Worm (Caenorhabditis elegans) whole organism, midembryonic: Measurements from ENCODE around the gene ttr-3.

ENCODE experiments used
- T22C8.4 ChIP-seq: fragments of 200-800 bp; sonication (Bioruptor generic); IDR thresholded peaks from 2 replicates; pipeline ENCODE4 v1.3.6; 2022; ENCODE audit warnings: missing genetic modification characterization, missing compliant biosample characterization
- cog-1 ChIP-seq: sonication (generic microtip); optimal IDR thresholded peaks from 2 replicates; lab custom pipeline; 2016; ENCODE audit warnings: missing genetic modification characterization, missing compliant biosample characterization
- flt-1 ChIP-seq: fragments of 200-800 bp; sonication (Bioruptor generic); IDR thresholded peaks from 2 replicates; pipeline ENCODE4 v1.3.6; 2022; ENCODE audit warnings: missing genetic modification characterization, missing compliant biosample characterization
- klf-2 ChIP-seq: fragments of 200-800 bp; sonication (Bioruptor generic); conservative IDR thresholded peaks from 2 replicates; pipeline ENCODE4 v1.3.6; 2022; ENCODE audit warnings: missing genetic modification reagents, missing genetic modification characterization, missing compliant biosample characterization
- med-1 ChIP-seq: sonication (generic microtip); optimal IDR thresholded peaks from 2 replicates; lab custom pipeline; 2017; ENCODE audit warnings: missing genetic modification characterization, mild to moderate bottlenecking, missing compliant biosample characterization, antibody characterized with exemption, missing genetic modification reagents; ENCODE audit not compliant: insufficient read depth
- ref-1 ChIP-seq: fragments of 200-800 bp; sonication (Bioruptor generic); conservative IDR thresholded peaks from 2 replicates; pipeline ENCODE4 v1.3.6; 2022; ENCODE audit warnings: missing genetic modification reagents, missing genetic modification characterization, missing compliant biosample characterization
- tab-1 ChIP-seq: fragments of 200-800 bp; sonication (Bioruptor generic); IDR thresholded peaks from 2 replicates; pipeline ENCODE4 v1.3.6; 2022; ENCODE audit warnings: missing genetic modification characterization, missing compliant biosample characterization
- ztf-23 ChIP-seq: fragments of 200-800 bp; sonication (Bioruptor generic); IDR thresholded peaks from 2 replicates; pipeline ENCODE4 v1.3.6; 2022; ENCODE audit warnings: missing genetic modification reagents, missing genetic modification characterization, missing compliant biosample characterization
- ztf-29 ChIP-seq: fragments of 200-800 bp; sonication (Bioruptor generic); IDR thresholded peaks from 2 replicates; pipeline ENCODE4 v1.3.6; 2022; ENCODE audit warnings: missing genetic modification reagents, missing genetic modification characterization, missing compliant biosample characterization

The ttr-3 gene

ce11 chrIII:9926650-9927049 is at the start of gene ttr-3:
Gene ttr-3 (minus strand): TSS chrIII:9926750.
- TF ChIP-seq flt-1 (GFP tag; lab: Robert Waterston, UW) (no peak), T22C8.4 (GFP tag; lab: Robert Waterston, UW) (no peak), med-1 (GFP tag; lab: Kevin White, UChicago) (no peak), ref-1 (GFP tag; lab: Robert Waterston, UW) (no peak), tab-1 (no peak), klf-2 (GFP tag; lab: Robert Waterston, UW) (no peak), ztf-29 (no peak), cog-1 (tag; lab: Kevin White, UChicago) (no peak), ztf-23 (no peak)

ce11 chrIII:9973765-9974164 is 47.2 kb upstream of the ttr-3 start, which contains the start of gene R10E12.2:
Gene R10E12.2 (minus strand): TSS chrIII:9973865.
- TF ChIP-seq T22C8.4 (GFP tag; lab: Robert Waterston, UW) (no peak), med-1 (GFP tag; lab: Kevin White, UChicago) (no peak), klf-2 (GFP tag; lab: Robert Waterston, UW) (no peak), tab-1 (no peak), ref-1 (GFP tag; lab: Robert Waterston, UW) (no peak), ztf-29 (no peak), cog-1 (tag; lab: Kevin White, UChicago) (no peak), flt-1 (GFP tag; lab: Robert Waterston, UW) (no peak), ztf-23 (no peak)

ce11 chrIII:9972192-9972811 is 45.8 kb upstream of the ttr-3 start:
- TF ChIP-seq klf-2 (GFP tag; lab: Robert Waterston, UW) (no peak), flt-1 (GFP tag; lab: Robert Waterston, UW) (no peak), med-1 (GFP tag; lab: Kevin White, UChicago) (no peak), tab-1 (no peak), ref-1 (GFP tag; lab: Robert Waterston, UW) (no peak), cog-1 (tag; lab: Kevin White, UChicago) (no peak), ztf-29 (no peak), ztf-23 (no peak), T22C8.4 (GFP tag; lab: Robert Waterston, UW) (no peak)

- TF ChIP-seq cog-1 (tag; lab: Kevin White, UChicago) (no peak), ztf-23 (no peak)
Measured at ce11 chrIII:9969371-9969770, 42.8 kb upstream of the ttr-3 start.

ce11 chrIII:9965444-9965843 is 38.9 kb upstream of the ttr-3 start:
- 0 out of 2 replicates have a peak, but pooled peaks have one; percentile 36 for TF ChIP-seq ref-1 (GFP tag; lab: Robert Waterston, UW)
- no peak for TF ChIP-seq ztf-23

- TF ChIP-seq ztf-23 (no peak), tab-1 (no peak), klf-2 (GFP tag; lab: Robert Waterston, UW) (no peak), ref-1 (GFP tag; lab: Robert Waterston, UW) (no peak), med-1 (GFP tag; lab: Kevin White, UChicago) (no peak), flt-1 (GFP tag; lab: Robert Waterston, UW) (no peak), ztf-29 (no peak), T22C8.4 (GFP tag; lab: Robert Waterston, UW) (no peak), cog-1 (tag; lab: Kevin White, UChicago) (no peak)
Measured at ce11 chrIII:9964416-9964815, 37.9 kb upstream of the ttr-3 start.

- no peak for TF ChIP-seq T22C8.4 (GFP tag; lab: Robert Waterston, UW)
- no peak for TF ChIP-seq flt-1 (GFP tag; lab: Robert Waterston, UW)
- TF ChIP-seq ref-1 (GFP tag; lab: Robert Waterston, UW), result no peak
- TF ChIP-seq ztf-29, result no peak
- TF ChIP-seq cog-1 (tag; lab: Kevin White, UChicago), result no peak
- no peak for TF ChIP-seq ztf-23
- TF ChIP-seq med-1 (GFP tag; lab: Kevin White, UChicago), result no peak
- no peak for TF ChIP-seq tab-1
- no peak for TF ChIP-seq klf-2 (GFP tag; lab: Robert Waterston, UW)
Measured at ce11 chrIII:9963447-9963846, 36.9 kb upstream of the ttr-3 start.

ce11 chrIII:9956665-9957401 is 30.3 kb upstream of the ttr-3 start, which contains the start of gene alx-1:
Gene alx-1 (plus strand): TSS chrIII:9957351.
- TF ChIP-seq ztf-29 (no peak), klf-2 (GFP tag; lab: Robert Waterston, UW) (no peak), ref-1 (GFP tag; lab: Robert Waterston, UW) (no peak), T22C8.4 (GFP tag; lab: Robert Waterston, UW) (no peak), ztf-23 (no peak), flt-1 (GFP tag; lab: Robert Waterston, UW) (no peak), cog-1 (tag; lab: Kevin White, UChicago) (no peak), tab-1 (no peak)

- TF ChIP-seq T22C8.4 (GFP tag; lab: Robert Waterston, UW), result no peak
- no peak for TF ChIP-seq flt-1 (GFP tag; lab: Robert Waterston, UW)
- no peak for TF ChIP-seq ztf-29
- TF ChIP-seq ztf-23, result no peak
- TF ChIP-seq med-1 (GFP tag; lab: Kevin White, UChicago), result no peak
- no peak for TF ChIP-seq tab-1
- no peak for TF ChIP-seq klf-2 (GFP tag; lab: Robert Waterston, UW)
- no peak for TF ChIP-seq ref-1 (GFP tag; lab: Robert Waterston, UW)
- no peak for TF ChIP-seq cog-1 (tag; lab: Kevin White, UChicago)
Measured at ce11 chrIII:9956123-9956522, 29.6 kb upstream of the ttr-3 start, which contains the start of gene mog-1. Gene mog-1 (minus strand): TSS chrIII:9956215.
